Fruit fly (Drosophila melanogaster): ENCODE data around the gene CG18476.

CG18476 gene

DNA sequence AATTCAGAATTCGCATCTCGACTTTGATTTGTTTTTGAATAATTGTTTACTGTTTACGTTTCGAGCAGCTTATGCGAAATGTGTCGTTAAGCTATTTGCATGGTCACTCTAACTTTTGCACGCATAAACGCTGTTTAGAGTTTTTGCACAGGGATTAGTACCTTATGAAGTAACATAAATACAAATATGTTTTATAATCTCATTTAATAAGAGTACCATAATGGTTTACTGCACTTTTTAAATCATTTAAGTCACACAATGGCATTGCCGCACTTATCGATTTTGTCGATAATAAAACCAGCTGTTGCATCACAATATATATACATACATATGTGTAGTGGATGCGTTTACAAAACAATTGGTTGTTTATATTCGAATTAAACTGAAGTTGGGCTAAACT, 51.3 kb downstream of the CG18476 start, which contains the start of the genes CG6813 and CG18764 (continued):
- TF ChIP-seq CG3281 (GFP tag; optimal IDR thresholded peaks at IDR 0.05) (no peak), CG7963 (GFP tag; IDR thresholded peaks at IDR 0.05; ENCODE audit: partially characterized antibody) (no peak), CG7357 (GFP tag; IDR thresholded peaks at IDR 0.05) (no peak), CG4820 (GFP tag; optimal IDR thresholded peaks at IDR 0.05) (peak; percentile 34), CG8089 (GFP tag; optimal IDR thresholded peaks at IDR 0.05) (no peak), ro (GFP tag; IDR thresholded peaks at IDR 0.05) (no peak), HmgD (GFP tag; optimal IDR thresholded peaks at IDR 0.05) (no peak), CG6813 (GFP tag; optimal IDR thresholded peaks at IDR 0.05) (no peak), CG9437 (GFP tag; optimal IDR thresholded peaks at IDR 0.05) (peak; percentile 97), Mrtf (GFP tag; IDR thresholded peaks at IDR 0.05) (no peak), CG7786 (GFP tag; optimal IDR thresholded peaks at IDR 0.05) (no peak), usp (GFP tag; optimal IDR thresholded peaks at IDR 0.05) (no peak), CG8765 (GFP tag; IDR thresholded peaks at IDR 0.05) (no peak), sob (GFP tag; IDR thresholded peaks at IDR 0.05) (no peak), gro (GFP tag; optimal IDR thresholded peaks at IDR 0.05) (no peak), HLH4C (GFP tag; IDR thresholded peaks at IDR 0.05; ENCODE audit: partially characterized antibody) (peak; percentile 41; the same call in 1 of the 3 replicates), pita (GFP tag; optimal IDR thresholded peaks at IDR 0.05) (no peak), CG14667 (GFP tag; IDR thresholded peaks at IDR 0.05) (no peak), insv (GFP tag; optimal IDR thresholded peaks at IDR 0.05) (no peak), CG8388 (GFP tag; optimal IDR thresholded peaks at IDR 0.05) (no peak), salm (tag; optimal IDR thresholded peaks at IDR 0.05) (no peak), CG6791 (GFP tag; IDR thresholded peaks at IDR 0.05; ENCODE audit: partially characterized antibody) (0 out of 3 replicates have a peak, but pooled peaks have one; percentile 30), en (GFP tag; optimal IDR thresholded peaks at IDR 0.05) (no peak), grau (tag; optimal IDR thresholded peaks at IDR 0.05) (no peak), B-H1 (GFP tag; IDR thresholded peaks at IDR 0.05) (no peak), onecut (GFP tag; IDR thresholded peaks at IDR 0.05) (peak; percentile 68; the same call in 1 of the 2 replicates), CG4404 (GFP tag; IDR thresholded peaks at IDR 0.05) (no peak), CG12236 (GFP tag; optimal IDR thresholded peaks at IDR 0.05) (no peak), CG14050 (GFP tag; IDR thresholded peaks at IDR 0.05) (no peak), CG11093 (GFP tag; IDR thresholded peaks at IDR 0.05) (no peak), lbe (GFP tag; optimal IDR thresholded peaks at IDR 0.05) (no peak), Hr51 (GFP tag; optimal IDR thresholded peaks at IDR 0.05) (no peak), Dad (GFP tag; optimal IDR thresholded peaks at IDR 0.05) (no peak), BEAF-32 (GFP tag; optimal IDR thresholded peaks at IDR 0.05) (peak; percentile 27), CG14014 (GFP tag; IDR thresholded peaks at IDR 0.05) (no peak), Sry-β (GFP tag; optimal IDR thresholded peaks at IDR 0.05) (no peak), CrebB (tag; optimal IDR thresholded peaks at IDR 0.05) (no peak), CG32772 (GFP tag; IDR thresholded peaks at IDR 0.05) (no peak), CG17568 (GFP tag; optimal IDR thresholded peaks at IDR 0.05) (no peak), tin (GFP tag; optimal IDR thresholded peaks at IDR 0.05) (no peak), kni (GFP tag; optimal IDR thresholded peaks at IDR 0.05) (no peak), C15 (GFP tag; IDR thresholded peaks at IDR 0.05) (no peak), CG17912 (GFP tag; optimal IDR thresholded peaks at IDR 0.05) (no peak), br (optimal IDR thresholded peaks at IDR 0.05) (no peak), crc (GFP tag; optimal IDR thresholded peaks at IDR 0.05) (no peak), CG11085 (GFP tag; IDR thresholded peaks at IDR 0.05) (no peak), CG7745 (tag; optimal IDR thresholded peaks at IDR 0.05) (no peak), CG18476 (GFP tag; optimal IDR thresholded peaks at IDR 0.05) (no peak), mirr (GFP tag; optimal IDR thresholded peaks at IDR 0.05) (no peak), ara (GFP tag; IDR thresholded peaks at IDR 0.05) (no peak), inv (GFP tag; IDR thresholded peaks at IDR 0.05; ENCODE audit: partially characterized antibody) (no peak), Atf-2 (GFP tag; optimal IDR thresholded peaks at IDR 0.05) (no peak)
